Fruit fly (Drosophila melanogaster) Kc167 (cell line): ENCODE data around the gene msopa.

Source experiments
- Myc ChIP-seq: fragments of >200 bp; optimal IDR thresholded peaks from 2 replicates; lab custom pipeline; 2017; ENCODE audit warnings: missing external identifiers
- Sin3A ChIP-seq: fragments of >200 bp; optimal IDR thresholded peaks from 2 replicates; lab custom pipeline; 2018; ENCODE audit warnings: missing external identifiers
- h ChIP-seq: fragments of >200 bp; optimal IDR thresholded peaks from 3 replicates; lab custom pipeline; 2018; ENCODE audit warnings: missing external identifiers
- insv ChIP-seq: fragments of >200 bp; optimal IDR thresholded peaks from 3 replicates; lab custom pipeline; 2018; ENCODE audit warnings: missing external identifiers
- psq ChIP-seq: fragments of >200 bp; optimal IDR thresholded peaks from 2 replicates; lab custom pipeline; 2017; ENCODE audit warnings: missing external identifiers
- ttk ChIP-seq: sonication (Bioruptor generic); optimal IDR thresholded peaks from 2 replicates; lab custom pipeline; 2017; ENCODE audit warnings: missing external identifiers

msopa gene

dm6 chr3L:22082420-22082819 is at the start of gene msopa:
TSS of gene msopa (plus strand) at chr3L:22082720.
- no peak for TF ChIP-seq h (lab: Kevin White, UChicago)

- TF ChIP-seq ttk (lab: Kevin White, UChicago) (no peak), psq (lab: Kevin White, UChicago) (no peak), h (lab: Kevin White, UChicago) (no peak), Sin3A (lab: Kevin White, UChicago) (no peak), insv (lab: Kevin White, UChicago) (no peak), Myc (no peak)
These were observed 47.8 kb upstream of the msopa start, which contains the start of gene Oct-TyrR for dm6 chr3L:22034717-22035116. TSS of gene Oct-TyrR (plus strand) at chr3L:22035003.

DNA sequence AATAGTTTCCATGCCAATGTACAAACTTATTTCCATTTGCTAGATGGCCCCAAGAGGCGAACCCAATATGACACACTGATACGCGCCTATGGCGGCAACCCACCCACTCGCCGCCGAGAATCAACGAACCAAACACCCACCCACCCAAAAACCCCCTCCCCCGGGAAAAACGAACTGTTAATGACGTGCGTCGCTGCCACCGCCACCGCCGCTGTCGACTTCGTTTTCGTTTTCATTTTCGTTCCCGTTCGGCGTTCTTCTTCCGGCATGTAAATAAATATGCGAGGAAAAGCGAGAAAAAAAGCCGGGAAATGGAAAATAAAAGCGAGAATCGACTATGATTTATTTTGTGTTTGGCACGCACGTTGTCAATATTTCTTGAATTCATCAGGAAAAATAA is 31.4 kb upstream of the msopa start:
- TF ChIP-seq h (lab: Kevin White, UChicago) (no peak), Myc (no peak), psq (lab: Kevin White, UChicago) (no peak), Sin3A (lab: Kevin White, UChicago) (no peak), ttk (lab: Kevin White, UChicago) (no peak), insv (lab: Kevin White, UChicago) (no peak)

dm6 chr3L:22053343-22053742 is 29.2 kb upstream of the msopa start:
- no peak for TF ChIP-seq ttk (lab: Kevin White, UChicago)
- no peak for TF ChIP-seq Sin3A (lab: Kevin White, UChicago)
- TF ChIP-seq Myc: no peak
- no peak for TF ChIP-seq insv (lab: Kevin White, UChicago)
- no peak for TF ChIP-seq h (lab: Kevin White, UChicago)
- TF ChIP-seq psq (lab: Kevin White, UChicago): no peak

DNA sequence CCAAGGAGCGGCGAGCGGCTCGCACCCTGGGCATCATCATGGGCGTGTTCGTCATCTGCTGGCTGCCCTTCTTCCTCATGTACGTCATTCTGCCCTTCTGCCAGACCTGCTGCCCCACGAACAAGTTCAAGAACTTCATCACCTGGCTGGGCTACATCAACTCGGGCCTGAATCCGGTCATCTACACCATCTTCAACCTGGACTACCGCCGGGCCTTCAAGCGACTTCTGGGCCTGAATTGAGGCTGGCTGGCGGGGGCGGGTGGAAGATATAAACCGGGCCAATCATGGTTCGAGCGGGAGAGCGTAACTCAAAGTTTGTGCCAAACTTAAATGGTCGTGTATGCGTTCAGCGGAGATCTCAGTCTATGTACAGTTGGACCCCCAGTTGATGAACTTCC is 18.7 kb upstream of the msopa start:
- TF ChIP-seq Myc (no peak), h (lab: Kevin White, UChicago) (no peak), insv (lab: Kevin White, UChicago) (no peak), ttk (lab: Kevin White, UChicago) (no peak), Sin3A (lab: Kevin White, UChicago) (no peak), psq (lab: Kevin White, UChicago) (no peak)

- no peak for TF ChIP-seq h (lab: Kevin White, UChicago)
- no peak for TF ChIP-seq Myc
- TF ChIP-seq Sin3A (lab: Kevin White, UChicago): no peak
- no peak for TF ChIP-seq insv (lab: Kevin White, UChicago)
- TF ChIP-seq ttk (lab: Kevin White, UChicago): no peak
- no peak for TF ChIP-seq psq (lab: Kevin White, UChicago)
These were observed 16.8 kb upstream of the msopa start, which contains the start of gene CG14561 for dm6 chr3L:22065694-22066093. TSS of gene CG14561 (plus strand) at chr3L:22065907.

- no peak for TF ChIP-seq Myc
- no peak for TF ChIP-seq ttk (lab: Kevin White, UChicago)
- TF ChIP-seq Sin3A (lab: Kevin White, UChicago): no peak
- TF ChIP-seq insv (lab: Kevin White, UChicago): no peak
- no peak for TF ChIP-seq psq (lab: Kevin White, UChicago)
- TF ChIP-seq h (lab: Kevin White, UChicago): no peak
These were observed 12.0 kb upstream of the msopa start for dm6 chr3L:22070506-22070905.

DNA sequence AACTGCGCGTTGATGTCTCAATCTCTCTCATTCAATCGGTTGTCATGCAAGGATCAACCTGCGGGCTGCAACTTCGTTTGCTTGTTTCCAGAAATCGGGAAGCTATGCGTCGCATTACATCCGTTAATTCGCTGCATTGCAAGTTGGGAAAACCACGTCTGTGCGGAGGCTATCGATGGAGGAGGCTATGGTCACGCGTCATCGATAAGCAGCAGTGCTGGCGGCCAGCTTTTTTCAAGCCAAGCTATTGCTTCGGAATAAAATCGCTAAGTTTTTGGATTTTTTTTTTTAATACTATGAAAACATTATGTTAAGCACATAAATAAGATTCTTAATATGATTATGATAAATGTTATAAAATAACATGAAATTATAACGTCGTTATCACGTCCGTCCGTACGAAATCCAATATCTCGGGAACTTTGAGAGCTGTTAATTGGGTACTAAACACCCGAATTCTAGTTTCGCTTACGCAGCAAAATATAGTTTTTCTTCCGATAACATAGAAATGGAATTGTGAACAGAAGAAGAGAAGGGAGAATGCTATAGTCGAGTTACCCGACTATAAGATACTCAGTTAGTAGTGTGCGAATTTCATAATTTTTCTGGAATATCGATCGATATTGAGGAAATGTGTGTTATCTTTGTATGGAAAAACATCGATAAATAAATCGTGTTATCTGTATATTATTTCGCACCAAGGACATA is 10.7 kb upstream of the msopa start, which contains the start of gene CG7139:
Gene CG7139, minus strand, starts transcription at position 162 of the 708 bp plus-strand sequence.
- TF ChIP-seq insv (lab: Kevin White, UChicago): no peak
- TF ChIP-seq psq (lab: Kevin White, UChicago): no peak
- no peak for TF ChIP-seq ttk (lab: Kevin White, UChicago)
- no peak for TF ChIP-seq Myc
- TF ChIP-seq Sin3A (lab: Kevin White, UChicago): no peak
- TF ChIP-seq h (lab: Kevin White, UChicago): no peak

- TF ChIP-seq h (lab: Kevin White, UChicago) (no peak), ttk (lab: Kevin White, UChicago) (no peak), Sin3A (lab: Kevin White, UChicago) (no peak), insv (lab: Kevin White, UChicago) (no peak), Myc (no peak), psq (lab: Kevin White, UChicago) (no peak)
These were observed 9.7 kb upstream of the msopa start for dm6 chr3L:22072824-22073223.

DNA sequence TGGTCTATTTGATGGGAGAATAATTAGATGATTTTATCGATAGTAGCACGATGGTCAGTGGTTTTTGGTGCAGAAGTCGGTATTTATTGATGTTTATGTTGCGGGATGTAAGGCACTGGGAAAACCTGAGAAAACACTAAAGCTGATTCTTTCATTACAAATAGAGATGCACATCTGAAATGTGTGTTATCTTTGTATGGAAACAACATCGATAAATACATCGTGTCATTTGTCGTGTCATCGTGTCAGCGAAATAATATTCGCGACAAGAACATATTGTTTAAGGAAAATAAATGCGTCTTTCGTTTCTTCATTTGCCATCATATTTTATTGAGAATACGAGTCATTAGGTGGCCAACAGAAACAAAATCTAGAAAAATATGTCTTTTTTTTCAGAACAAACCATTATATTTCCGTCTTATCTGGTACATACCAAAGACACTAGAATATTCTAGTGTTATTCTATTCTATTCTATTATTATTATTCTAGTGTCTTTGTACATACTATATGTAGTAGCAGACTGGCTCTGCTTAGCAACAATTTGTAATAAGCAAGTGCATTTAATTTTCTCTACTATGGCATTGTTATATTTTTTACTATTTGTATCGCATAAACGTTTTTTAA is 8.1 kb upstream of the msopa start, which contains the start of gene CG7133:
Gene CG7133, minus strand, starts transcription at position 177 of the 625 bp plus-strand sequence.
- TF ChIP-seq Sin3A (lab: Kevin White, UChicago) (no peak), h (lab: Kevin White, UChicago) (no peak), psq (lab: Kevin White, UChicago) (no peak), Myc (no peak), insv (lab: Kevin White, UChicago) (no peak), ttk (lab: Kevin White, UChicago) (no peak)

- TF ChIP-seq insv (lab: Kevin White, UChicago): no peak
- TF ChIP-seq Myc: no peak
- TF ChIP-seq psq (lab: Kevin White, UChicago): no peak
- no peak for TF ChIP-seq Sin3A (lab: Kevin White, UChicago)
These were observed 6.7 kb upstream of the msopa start, which contains the start of the genes CG7130 and RpLP0 for dm6 chr3L:22075706-22076398. TSS of gene CG7130 (minus strand) at chr3L:22075756. TSS of gene RpLP0 (plus strand) at chr3L:22075867.
